Fruit fly (Drosophila melanogaster): ENCODE measurements around the gene CG12883.
A peak's percentile ranks its signal among the peaks of the same experiment; 100 is the strongest.

CG12883 gene

dm6 chr3R:27694583-27694982, 15.5 kb downstream of the CG12883 start, which contains the start of gene Acp98AB:
Gene Acp98AB (plus strand): TSS chr3R:27694883.
- TF ChIP-seq HLH106 (tag; optimal IDR thresholded peaks at IDR 0.05) (no peak), ey (GFP tag; optimal IDR thresholded peaks at IDR 0.05) (no peak), Rel (GFP tag; optimal IDR thresholded peaks at IDR 0.05) (no peak), Rel (tag; optimal IDR thresholded peaks at IDR 0.05) (no peak), woc (GFP tag; optimal IDR thresholded peaks at IDR 0.05) (no peak)

- TF ChIP-seq Abd-B (GFP tag; optimal IDR thresholded peaks at IDR 0.05) (no peak), ey (GFP tag; optimal IDR thresholded peaks at IDR 0.05) (no peak), tai (GFP tag; optimal IDR thresholded peaks at IDR 0.05) (no peak), Hr78 (GFP tag; optimal IDR thresholded peaks at IDR 0.05) (no peak), Mio (GFP tag; optimal IDR thresholded peaks at IDR 0.05) (no peak), woc (GFP tag; optimal IDR thresholded peaks at IDR 0.05) (no peak), CG32264 (GFP tag; optimal IDR thresholded peaks at IDR 0.05) (no peak), Rel (GFP tag; optimal IDR thresholded peaks at IDR 0.05) (no peak), Rel (tag; optimal IDR thresholded peaks at IDR 0.05) (no peak), h (GFP tag; optimal IDR thresholded peaks at IDR 0.05) (no peak), foxo (GFP tag; optimal IDR thresholded peaks at IDR 0.05) (no peak), dl (GFP tag; optimal IDR thresholded peaks at IDR 0.05; ENCODE audit: insufficient read depth in 1 of 2, partially characterized antibody in 2 of 2) (no peak), fru (GFP tag; optimal IDR thresholded peaks at IDR 0.05) (no peak), br (GFP tag; optimal IDR thresholded peaks at IDR 0.05) (no peak), sv (GFP tag; optimal IDR thresholded peaks at IDR 0.05) (no peak), HLH106 (tag; optimal IDR thresholded peaks at IDR 0.05) (no peak), usp (GFP tag; optimal IDR thresholded peaks at IDR 0.05) (no peak), Dfd (GFP tag; optimal IDR thresholded peaks at IDR 0.05) (no peak), psq (GFP tag; optimal IDR thresholded peaks at IDR 0.05) (no peak), dmrt93B (GFP tag; optimal IDR thresholded peaks at IDR 0.05) (no peak), Sp1 (GFP tag; optimal IDR thresholded peaks at IDR 0.05) (no peak)
Measured at dm6 chr3R:27695019-27695418, 15.9 kb downstream of the CG12883 start, which contains the start of gene HSPBAP1. Gene HSPBAP1 (plus strand): TSS chr3R:27695235.

DNA sequence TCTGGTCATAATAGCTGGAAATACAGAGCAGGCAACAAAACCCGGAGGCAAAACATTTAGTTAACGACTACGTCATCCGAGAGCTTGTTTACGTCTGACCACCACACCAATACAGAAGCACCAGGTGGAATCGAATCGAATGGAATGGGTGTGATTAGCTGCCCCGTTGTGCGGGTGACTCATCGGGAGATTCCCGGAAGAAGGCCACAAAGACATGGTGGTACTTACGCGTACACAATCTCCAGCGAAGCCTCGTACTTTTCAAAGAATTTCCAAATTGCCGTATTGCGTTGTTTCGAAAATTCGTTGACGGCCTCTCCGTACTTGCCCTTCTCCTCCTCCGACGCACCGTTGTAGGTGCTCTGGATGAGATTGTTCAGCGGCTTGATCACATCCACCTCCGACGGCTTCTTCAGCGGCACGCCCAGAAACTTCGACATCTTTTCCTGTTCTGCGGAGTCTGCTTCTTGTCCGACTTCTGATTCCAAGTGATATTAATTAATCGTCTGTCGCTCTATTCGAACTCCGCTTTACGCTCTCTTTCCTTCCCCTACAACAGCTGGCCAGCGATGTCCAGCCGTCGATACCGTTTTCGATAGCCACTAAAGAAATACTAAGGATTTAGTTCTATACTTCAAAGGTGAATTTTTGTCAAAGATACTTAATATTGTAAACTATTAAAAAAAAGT, 20.6 kb downstream of the CG12883 start, which contains the start of gene ALiX:
Gene ALiX, minus strand, starts transcription at position 571 of the 689 bp plus-strand sequence.
- no peak for TF ChIP-seq OdsH (GFP tag; optimal IDR thresholded peaks at IDR 0.05)
- TF ChIP-seq psq (GFP tag; optimal IDR thresholded peaks at IDR 0.05): peak; percentile 70
- TF ChIP-seq fru (GFP tag; optimal IDR thresholded peaks at IDR 0.05): no peak
- no peak for TF ChIP-seq sv (GFP tag; optimal IDR thresholded peaks at IDR 0.05)
- TF ChIP-seq Hr83 (GFP tag; optimal IDR thresholded peaks at IDR 0.05; ENCODE audit: poor library complexity, severe bottlenecking): no peak
- TF ChIP-seq Jra (GFP tag; optimal IDR thresholded peaks at IDR 0.05): no peak
- TF ChIP-seq usp (GFP tag; optimal IDR thresholded peaks at IDR 0.05): no peak
- no peak for TF ChIP-seq dmrt93B (GFP tag; optimal IDR thresholded peaks at IDR 0.05)
- TF ChIP-seq woc (GFP tag; optimal IDR thresholded peaks at IDR 0.05): no peak
- no peak for TF ChIP-seq N (GFP tag; optimal IDR thresholded peaks at IDR 0.05)
- TF ChIP-seq Abd-B (GFP tag; optimal IDR thresholded peaks at IDR 0.05): no peak
- TF ChIP-seq Rel (GFP tag; optimal IDR thresholded peaks at IDR 0.05): no peak
- peak; percentile 73 for TF ChIP-seq Rel (tag; optimal IDR thresholded peaks at IDR 0.05)
- TF ChIP-seq CrebA (GFP tag; optimal IDR thresholded peaks at IDR 0.05; ENCODE audit: borderline replicate concordance): no peak
- TF ChIP-seq HLH106 (tag; optimal IDR thresholded peaks at IDR 0.05): no peak
- no peak for TF ChIP-seq pan (optimal IDR thresholded peaks at IDR 0.05)

dm6 chr3R:27700229-27700573, 21.1 kb downstream of the CG12883 start, which contains the start of gene btz:
Gene btz (plus strand): TSS chr3R:27700361.
- TF ChIP-seq h (GFP tag; optimal IDR thresholded peaks at IDR 0.05): peak; percentile 9
- no peak for TF ChIP-seq ey (GFP tag; optimal IDR thresholded peaks at IDR 0.05)
- TF ChIP-seq Myc (optimal IDR thresholded peaks at IDR 0.05): peak; percentile 29
- TF ChIP-seq psq (GFP tag; optimal IDR thresholded peaks at IDR 0.05): peak; percentile 44

- TF ChIP-seq ey (GFP tag; optimal IDR thresholded peaks at IDR 0.05) (no peak), Rel (GFP tag; optimal IDR thresholded peaks at IDR 0.05) (no peak), Rel (tag; optimal IDR thresholded peaks at IDR 0.05) (peak; percentile 97)
Measured at dm6 chr3R:27706039-27706580, 27.0 kb downstream of the CG12883 start.

Data from whole organism, wandering third instar larva.